Worm (Caenorhabditis elegans) whole organism, L4 larva: ENCODE data around the gene hsd-3.

Experiments used
- D1046.2 ChIP-seq: fragments of 200-800 bp; sonication (Bioruptor generic); IDR thresholded peaks from 2 replicates; pipeline ENCODE4 v1.3.6; 2022; ENCODE audit warnings: missing genetic modification characterization, missing compliant biosample characterization
- F37D6.2 ChIP-seq: sonication (generic microtip); optimal IDR thresholded peaks from 2 replicates; lab custom pipeline; 2016; ENCODE audit warnings: mild to moderate bottlenecking, missing genetic modification characterization, missing compliant biosample characterization
- F44E2.7 ChIP-seq: fragments of 200-800 bp; sonication (Bioruptor generic); IDR thresholded peaks from 2 replicates; pipeline ENCODE4 v2.1.2; 2022; ENCODE audit warnings: missing genetic modification characterization, missing compliant biosample characterization
- T20F7.1 ChIP-seq: fragments of 200-800 bp; sonication (Bioruptor generic); optimal IDR thresholded peaks from 2 replicates; lab custom pipeline; 2018; ENCODE audit warnings: mild to moderate bottlenecking, missing genetic modification characterization, missing compliant biosample characterization
- Y105C5A.15 ChIP-seq: fragments of 200-800 bp; sonication (Bioruptor generic); IDR thresholded peaks from 2 replicates; pipeline ENCODE4 v1.3.6; 2022; ENCODE audit warnings: missing genetic modification characterization, missing compliant biosample characterization
- Y75B8A.6 ChIP-seq: fragments of 200-800 bp; sonication (Bioruptor generic); IDR thresholded peaks from 2 replicates; pipeline ENCODE4 v1.3.6; 2022; ENCODE audit warnings: missing genetic modification reagents, missing genetic modification characterization, missing compliant biosample characterization
- ZK337.2 ChIP-seq: fragments of 200-800 bp; sonication (Bioruptor generic); IDR thresholded peaks from 2 replicates; pipeline ENCODE4 v1.3.6; 2022; ENCODE audit warnings: missing genetic modification reagents, missing genetic modification characterization, missing compliant biosample characterization
- ZK546.5 ChIP-seq, 2 experiments: sonication (generic microtip); optimal IDR thresholded peaks; 2 replicates each; lab custom pipeline; 2017; ENCODE audit warnings: missing biosample characterization in 2 of 2, missing genetic modification characterization in 2 of 2
- aha-1 ChIP-seq: fragments of 150-350 bp; peaks from one replicate; lab custom pipeline; 2014; ENCODE audit warnings: missing biosample characterization, missing genetic modification characterization
- aly-2 ChIP-seq: sonication (generic microtip); optimal IDR thresholded peaks from 2 replicates; lab custom pipeline; 2018; ENCODE audit warnings: missing biosample characterization, missing genetic modification characterization
- attf-4 ChIP-seq: sonication (generic microtip); optimal IDR thresholded peaks from 3 replicates; lab custom pipeline; 2017; ENCODE audit warnings: missing biosample characterization, missing genetic modification characterization
- ceh-32 ChIP-seq: sonication (generic microtip); optimal IDR thresholded peaks from 2 replicates; lab custom pipeline; 2016; ENCODE audit warnings: mild to moderate bottlenecking, missing genetic modification characterization, missing compliant biosample characterization; ENCODE audit not compliant: poor library complexity
- ceh-44 ChIP-seq: fragments of 200-800 bp; sonication (Bioruptor generic); IDR thresholded peaks from 2 replicates; pipeline ENCODE4 v1.3.6; 2022; ENCODE audit warnings: missing genetic modification reagents, missing genetic modification characterization, missing compliant biosample characterization
- ceh-82 ChIP-seq: sonication (generic microtip); optimal IDR thresholded peaks from 2 replicates; lab custom pipeline; 2017; ENCODE audit warnings: missing biosample characterization, missing genetic modification characterization
- ces-1 ChIP-seq: fragments of 150-350 bp; sonication (generic microtip); optimal IDR thresholded peaks from 4 replicates; lab custom pipeline; 2014; ENCODE audit warnings: missing biosample characterization, missing genetic modification reagents, missing genetic modification characterization
- cey-2 ChIP-seq: sonication (generic microtip); optimal IDR thresholded peaks from 3 replicates; lab custom pipeline; 2017; ENCODE audit warnings: missing genetic modification characterization, mild to moderate bottlenecking, missing compliant biosample characterization, antibody characterized with exemption, borderline replicate concordance; ENCODE audit not compliant: insufficient read depth
- ctbp-1 ChIP-seq: fragments of 200-800 bp; sonication (Bioruptor generic); IDR thresholded peaks from 2 replicates; pipeline ENCODE4 v1.3.6; 2022; ENCODE audit warnings: missing genetic modification reagents, missing genetic modification characterization, missing compliant biosample characterization
- daf-19 ChIP-seq: fragments of 200-800 bp; sonication (Bioruptor generic); conservative IDR thresholded peaks from 2 replicates; pipeline ENCODE4 v1.3.6; 2022; ENCODE audit warnings: missing genetic modification characterization, missing compliant biosample characterization
- dmd-9 ChIP-seq: fragments of 200-800 bp; sonication (Bioruptor generic); IDR thresholded peaks from 2 replicates; pipeline ENCODE4 v1.3.6; 2022; ENCODE audit warnings: missing genetic modification reagents, missing genetic modification characterization, missing compliant biosample characterization
- dve-1 ChIP-seq: sonication (generic microtip); optimal IDR thresholded peaks from 2 replicates; lab custom pipeline; 2017; ENCODE audit warnings: antibody characterized with exemption, mild to moderate bottlenecking, missing genetic modification characterization, missing compliant biosample characterization; ENCODE audit not compliant: insufficient read depth
- fkh-10 ChIP-seq: fragments of 150-350 bp; optimal IDR thresholded peaks from 2 replicates; lab custom pipeline; 2014; ENCODE audit warnings: missing biosample characterization, missing genetic modification reagents, missing genetic modification characterization
- gei-8 ChIP-seq: fragments of 200-800 bp; sonication (Bioruptor generic); optimal IDR thresholded peaks from 2 replicates; lab custom pipeline; 2018; ENCODE audit warnings: mild to moderate bottlenecking, missing genetic modification characterization, missing compliant biosample characterization
- hif-1 ChIP-seq, 2 experiments: sonication (generic microtip); optimal IDR thresholded peaks; 2 replicates each; lab custom pipeline; 2016 to 2017; ENCODE audit warnings: missing compliant biosample characterization in 2 of 2, missing genetic modification characterization in 2 of 2, missing genetic modification reagents in 2 of 2, missing genotype in 2 of 2, mild to moderate bottlenecking in 1 of 2
- hlh-11 ChIP-seq: fragments of 200-800 bp; sonication (Bioruptor generic); optimal IDR thresholded peaks from 2 replicates; lab custom pipeline; 2018; ENCODE audit warnings: mild to moderate bottlenecking, missing genetic modification characterization, missing compliant biosample characterization
- hlh-30 ChIP-seq: sonication (generic microtip); optimal IDR thresholded peaks from 2 replicates; lab custom pipeline; 2017; ENCODE audit warnings: antibody characterized with exemption, mild to moderate bottlenecking, missing genetic modification characterization, missing compliant biosample characterization; ENCODE audit not compliant: insufficient read depth
- hmg-1.1 ChIP-seq: fragments of 200-800 bp; sonication (Bioruptor generic); IDR thresholded peaks from 2 replicates; pipeline ENCODE4 v1.3.6; 2022; ENCODE audit warnings: missing genetic modification reagents, missing genetic modification characterization, missing compliant biosample characterization
- lim-7 ChIP-seq: fragments of 200-800 bp; sonication (Bioruptor generic); IDR thresholded peaks from 2 replicates; pipeline ENCODE4 v1.3.6; 2022; ENCODE audit warnings: missing genetic modification characterization, missing compliant biosample characterization
- lin-29 ChIP-seq: fragments of 200-800 bp; sonication (Bioruptor generic); IDR thresholded peaks from 2 replicates; pipeline ENCODE4 v1.3.6; 2022; ENCODE audit warnings: missing genetic modification reagents, missing genetic modification characterization, missing compliant biosample characterization
- madf-5 ChIP-seq, 2 experiments: fragments of 200-800 bp; sonication (Bioruptor generic); IDR thresholded peaks; 2 replicates each; pipeline ENCODE4 v1.3.6; 2022; ENCODE audit warnings: missing compliant biosample characterization in 2 of 2, missing genetic modification characterization in 2 of 2
- madf-9 ChIP-seq: fragments of 200-800 bp; sonication (Bioruptor generic); conservative IDR thresholded peaks from 2 replicates; pipeline ENCODE4 v1.3.6; 2022; ENCODE audit warnings: missing genetic modification reagents, missing genetic modification characterization, missing compliant biosample characterization
- mes-2 ChIP-seq: sonication (generic microtip); optimal IDR thresholded peaks from 2 replicates; lab custom pipeline; 2016; ENCODE audit warnings: missing genotype, mild to moderate bottlenecking, missing genetic modification characterization, missing compliant biosample characterization; ENCODE audit not compliant: poor library complexity, severe bottlenecking
- mxl-2 ChIP-seq: fragments of 200-800 bp; sonication (Bioruptor generic); conservative IDR thresholded peaks from 2 replicates; pipeline ENCODE4 v1.3.6; 2022; ENCODE audit warnings: missing genetic modification reagents, missing genetic modification characterization, missing compliant biosample characterization
- nhr-11 ChIP-seq: fragments of 150-350 bp; optimal IDR thresholded peaks from 2 replicates; lab custom pipeline; 2014; ENCODE audit warnings: missing biosample characterization, missing genetic modification characterization
- nhr-111 ChIP-seq: fragments of 200-800 bp; sonication (Bioruptor generic); optimal IDR thresholded peaks from 2 replicates; lab custom pipeline; 2018; ENCODE audit warnings: mild to moderate bottlenecking, missing genetic modification characterization, missing compliant biosample characterization
- nhr-237 ChIP-seq: sonication (generic microtip); optimal IDR thresholded peaks from 2 replicates; lab custom pipeline; 2017; ENCODE audit warnings: missing biosample characterization, missing genetic modification characterization
- nhr-41 ChIP-seq: fragments of 200-800 bp; sonication (Bioruptor generic); IDR thresholded peaks from 2 replicates; pipeline ENCODE4 v1.3.6; 2022; ENCODE audit warnings: missing genetic modification reagents, missing genetic modification characterization, missing compliant biosample characterization
- nhr-6 ChIP-seq: fragments of 150-350 bp; optimal IDR thresholded peaks from 2 replicates; lab custom pipeline; 2014; ENCODE audit warnings: missing biosample characterization, missing genetic modification characterization
- nhr-76 ChIP-seq: fragments of 150-350 bp; optimal IDR thresholded peaks from 2 replicates; lab custom pipeline; 2014; ENCODE audit warnings: missing biosample characterization, missing genetic modification characterization
- nhr-77 ChIP-seq: fragments of 150-350 bp; optimal IDR thresholded peaks from 2 replicates; lab custom pipeline; 2014; ENCODE audit warnings: missing biosample characterization, missing genetic modification characterization
- php-3 ChIP-seq: fragments of 200-800 bp; sonication (Bioruptor generic); IDR thresholded peaks from 2 replicates; pipeline ENCODE4 v1.3.6; 2022; ENCODE audit warnings: missing genetic modification reagents, missing genetic modification characterization, missing compliant biosample characterization
- sdz-12 ChIP-seq: fragments of 200-800 bp; sonication (Bioruptor generic); optimal IDR thresholded peaks from 2 replicates; lab custom pipeline; 2018; ENCODE audit warnings: mild to moderate bottlenecking, missing genetic modification characterization, missing compliant biosample characterization
- skn-1 ChIP-seq: fragments of 150-350 bp; optimal IDR thresholded peaks from 2 replicates; lab custom pipeline; 2014; ENCODE audit warnings: missing biosample characterization, missing genetic modification characterization
- spr-3 ChIP-seq: fragments of 200-800 bp; sonication (Bioruptor generic); optimal IDR thresholded peaks from 2 replicates; lab custom pipeline; 2018; ENCODE audit warnings: mild to moderate bottlenecking, missing genetic modification characterization, missing compliant biosample characterization
- tag-97 ChIP-seq: fragments of 200-800 bp; sonication (Bioruptor generic); IDR thresholded peaks from 2 replicates; pipeline ENCODE4 v1.3.6; 2022; ENCODE audit warnings: missing genetic modification characterization, missing compliant biosample characterization
- unc-130 ChIP-seq: sonication (generic microtip); optimal IDR thresholded peaks from 2 replicates; lab custom pipeline; 2016; ENCODE audit warnings: missing genetic modification reagents, missing genetic modification characterization, missing compliant biosample characterization
- vab-7 ChIP-seq: fragments of 200-800 bp; sonication (Bioruptor generic); IDR thresholded peaks from 2 replicates; pipeline ENCODE4 v1.3.6; 2022; ENCODE audit warnings: missing genetic modification reagents, missing genetic modification characterization, missing compliant biosample characterization
- zip-2 ChIP-seq: fragments of 150-350 bp; optimal IDR thresholded peaks from 2 replicates; lab custom pipeline; 2014; ENCODE audit warnings: missing biosample characterization, missing genetic modification characterization
- ztf-11 ChIP-seq: fragments of 150-350 bp; optimal IDR thresholded peaks from 2 replicates; lab custom pipeline; 2014; ENCODE audit warnings: missing biosample characterization, missing genetic modification characterization
- ztf-7 ChIP-seq: fragments of 150-350 bp; optimal IDR thresholded peaks from 2 replicates; lab custom pipeline; 2014; ENCODE audit warnings: missing biosample characterization, missing genetic modification characterization

hsd-3 gene

DNA sequence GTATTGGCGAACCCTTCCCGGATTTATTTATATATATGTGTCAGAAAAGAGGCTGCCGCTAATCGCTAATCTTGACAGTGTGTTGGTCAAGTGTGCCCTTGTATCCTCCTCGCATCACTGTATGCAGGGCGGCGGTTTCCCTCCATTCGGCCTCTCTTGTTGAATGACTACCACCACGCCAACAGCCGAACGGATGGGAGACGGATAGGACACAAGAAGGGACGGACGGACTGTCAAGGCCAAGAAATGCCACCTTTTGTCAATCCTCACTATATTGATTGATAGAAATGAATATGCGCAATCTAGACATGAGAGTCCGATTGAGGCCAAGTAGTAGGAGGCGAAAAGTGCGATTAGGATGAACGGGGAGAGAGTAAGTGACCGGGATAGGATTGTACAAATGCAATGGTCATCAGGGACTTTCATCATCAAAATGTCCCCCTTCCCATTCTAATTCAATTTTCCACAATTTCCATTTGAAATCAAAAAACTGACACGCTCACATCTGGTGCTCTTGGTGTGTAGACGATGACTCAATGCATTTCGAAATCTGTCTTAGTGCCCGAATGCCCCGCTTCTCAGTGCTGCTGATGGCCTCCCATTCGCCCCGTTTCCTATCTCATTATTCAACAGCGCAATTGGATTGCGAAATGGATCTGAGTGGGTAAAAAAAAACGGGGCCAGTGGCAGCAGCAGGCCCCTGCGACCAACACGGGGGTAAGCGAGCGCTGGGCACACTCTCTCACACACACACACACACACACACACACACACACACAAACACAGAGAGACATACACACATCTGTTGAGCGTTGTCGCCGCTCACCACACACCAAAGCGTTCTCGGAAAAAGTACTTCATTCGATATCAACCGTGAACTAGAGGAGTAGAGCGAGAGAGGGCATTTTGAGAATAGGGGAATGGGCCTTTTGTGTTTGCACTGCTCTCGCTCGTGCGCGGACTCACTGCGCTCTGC is 47.1 kb upstream of the hsd-3 start:
- TF ChIP-seq ces-1 (GFP tag; lab: Kevin White, UChicago) (no peak), zip-2 (tag; lab: Kevin White, UChicago) (no peak), hlh-11 (tag; lab: Kevin White, UChicago) (peak; percentile 57), lin-29 (GFP tag; lab: Robert Waterston, UW) (no peak), lim-7 (GFP tag; lab: Robert Waterston, UW) (no peak), unc-130 (no peak), hmg-1.1 (GFP tag; lab: Robert Waterston, UW) (peak; percentile 78), aha-1 (tag; lab: Kevin White, UChicago) (peak; percentile 99), vab-7 (GFP tag; lab: Robert Waterston, UW) (no peak), cey-2 (tag; lab: Kevin White, UChicago) (no peak), hlh-30 (tag; lab: Kevin White, UChicago) (peak; percentile 49), dmd-9 (0 out of 2 replicates have a peak, but pooled peaks have one; percentile 35), ceh-44 (GFP tag; lab: Robert Waterston, UW) (no peak), nhr-77 (peak; percentile 47), daf-19 (GFP tag; lab: Robert Waterston, UW) (no peak), F44E2.7 (GFP tag; lab: Robert Waterston, UW) (no peak), nhr-76 (tag; lab: Kevin White, UChicago) (no peak), ztf-11 (tag; lab: Kevin White, UChicago) (no peak), aly-2 (tag; lab: Kevin White, UChicago) (no peak), T20F7.1 (GFP tag; lab: Kevin White, UChicago) (no peak), attf-4 (tag; lab: Kevin White, UChicago) (no peak), php-3 (GFP tag; lab: Robert Waterston, UW) (0 out of 2 replicates have a peak, but pooled peaks have one; percentile 34), ceh-82 (no peak), mes-2 (tag; lab: Kevin White, UChicago) (peak; percentile 50), Y105C5A.15 (no peak), ztf-7 (tag; lab: Kevin White, UChicago) (no peak), madf-9 (GFP tag; lab: Robert Waterston, UW) (0 out of 2 replicates have a peak, but pooled peaks have one; percentile 5), ZK546.5 (tag; optimal IDR thresholded peaks at IDR 0.05; lab: Kevin White, UChicago) (no peak), F37D6.2 (tag; lab: Kevin White, UChicago) (peak; percentile 48), nhr-41 (GFP tag; lab: Robert Waterston, UW) (no peak), madf-5 (GFP tag; IDR thresholded peaks at IDR 0.05; lab: Robert Waterston, UW) (no peak), Y75B8A.6 (GFP tag; lab: Robert Waterston, UW) (no peak), tag-97 (GFP tag; lab: Robert Waterston, UW) (no peak), nhr-11 (peak; percentile 40), sdz-12 (no peak), skn-1 (tag; lab: Kevin White, UChicago) (no peak), ctbp-1 (GFP tag; lab: Robert Waterston, UW) (peak; percentile 76), ceh-32 (tag; lab: Kevin White, UChicago) (no peak), D1046.2 (GFP tag; lab: Robert Waterston, UW) (no peak), mxl-2 (GFP tag; lab: Robert Waterston, UW) (no peak), spr-3 (GFP tag; lab: Kevin White, UChicago) (no peak), nhr-237 (tag; lab: Kevin White, UChicago) (no peak), ZK337.2 (GFP tag; lab: Robert Waterston, UW) (no peak), nhr-6 (no peak), gei-8 (no peak), dve-1 (peak; percentile 46), hif-1 (tag; optimal IDR thresholded peaks at IDR 0.05; lab: Kevin White, UChicago) (peak in 1 of 2 experiments; percentile 46), nhr-111 (GFP tag; lab: Kevin White, UChicago) (no peak), fkh-10 (peak; percentile 68)
